Fruit fly (Drosophila melanogaster): ENCODE results near the gene acs.

Gene acs

DNA sequence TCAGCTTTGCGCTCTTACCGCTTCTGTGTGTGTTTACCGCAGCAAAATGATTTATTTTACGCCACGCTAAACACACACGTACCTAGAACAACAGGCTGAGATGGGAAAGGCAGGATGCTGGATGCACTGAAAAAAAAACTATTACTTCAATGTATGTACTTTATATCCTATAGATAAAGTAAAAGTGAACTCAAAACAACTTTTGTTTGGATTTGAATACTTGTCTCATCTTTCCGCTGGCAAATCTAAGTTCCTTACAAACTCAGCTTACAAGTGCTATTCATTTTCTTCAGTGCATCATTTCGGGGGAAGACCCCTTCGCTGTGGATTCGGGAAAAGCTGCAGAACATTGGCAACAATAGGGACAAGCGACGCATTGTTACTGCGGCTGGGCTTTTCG, 5.3 kb downstream of the acs start:
- TF ChIP-seq Fer1 (GFP tag; optimal IDR thresholded peaks at IDR 0.05) (peak; percentile 21), prd (optimal IDR thresholded peaks at IDR 0.05) (no peak), prd (GFP tag; IDR thresholded peaks at IDR 0.05) (no peak; the same call in 2 of the 3 replicates), CG10462 (GFP tag; optimal IDR thresholded peaks at IDR 0.05) (no peak), CG1647 (GFP tag; optimal IDR thresholded peaks at IDR 0.05) (peak; percentile 1), CG9727 (GFP tag; optimal IDR thresholded peaks at IDR 0.05) (peak; percentile 31), Tbp (GFP tag; optimal IDR thresholded peaks at IDR 0.05) (no peak), da (GFP tag; optimal IDR thresholded peaks at IDR 0.05) (no peak), CG6689 (GFP tag; IDR thresholded peaks at IDR 0.05) (peak; percentile 37), sens (GFP tag) (peak; percentile 22), CG5245 (GFP tag; optimal IDR thresholded peaks at IDR 0.05) (no peak), CG32532 (GFP tag; IDR thresholded peaks at IDR 0.05) (peak; percentile 30; the same call in 1 of the 2 replicates), HLHmδ (GFP tag; optimal IDR thresholded peaks at IDR 0.05) (no peak), emc (GFP tag; optimal IDR thresholded peaks at IDR 0.05) (no peak), Dbx (GFP tag; IDR thresholded peaks at IDR 0.05) (0 out of 3 replicates have a peak, but pooled peaks have one; percentile 11), CG1233 (GFP tag; optimal IDR thresholded peaks at IDR 0.05) (peak; percentile 23), CG3847 (GFP tag; IDR thresholded peaks at IDR 0.05) (peak; percentile 36; the same call in 1 of the 2 replicates), CG43689 (GFP tag; IDR thresholded peaks at IDR 0.05) (no peak), CG11560 (tag; IDR thresholded peaks at IDR 0.05) (0 out of 3 replicates have a peak, but pooled peaks have one; percentile 16), ssp (GFP tag; IDR thresholded peaks at IDR 0.05) (peak; percentile 17; the same call in 1 of the 2 replicates), Trl (optimal IDR thresholded peaks at IDR 0.05) (no peak), Trl (GFP tag; optimal IDR thresholded peaks at IDR 0.05) (no peak), CG9932 (GFP tag; IDR thresholded peaks at IDR 0.05) (peak; percentile 38; the same call in 1 of the 2 replicates), wdn (GFP tag; IDR thresholded peaks at IDR 0.05) (no peak), CG2678 (tag; optimal IDR thresholded peaks at IDR 0.05) (peak; percentile 58), CG4730 (GFP tag; IDR thresholded peaks at IDR 0.05) (no peak), ara (GFP tag; IDR thresholded peaks at IDR 0.05) (no peak), CG2120 (GFP tag; optimal IDR thresholded peaks at IDR 0.05) (peak; percentile 55), org-1 (GFP tag; optimal IDR thresholded peaks at IDR 0.05) (peak; percentile 12), CG13287 (GFP tag; IDR thresholded peaks at IDR 0.05; ENCODE audit: partially characterized antibody) (no peak), CG18011 (GFP tag; optimal IDR thresholded peaks at IDR 0.05) (no peak), btn (GFP tag; optimal IDR thresholded peaks at IDR 0.05) (no peak), CG13424 (tag; optimal IDR thresholded peaks at IDR 0.05) (peak; percentile 6), CG13624 (GFP tag; optimal IDR thresholded peaks at IDR 0.05) (peak; percentile 35), Ets97D (GFP tag; optimal IDR thresholded peaks at IDR 0.05) (no peak), CG12071 (GFP tag; optimal IDR thresholded peaks at IDR 0.05) (no peak), lmd (GFP tag; IDR thresholded peaks at IDR 0.05) (peak; percentile 56), CG15269 (tag; optimal IDR thresholded peaks at IDR 0.05) (peak; percentile 23), CG1603 (tag; optimal IDR thresholded peaks at IDR 0.05) (peak; percentile 8), corto (GFP tag; optimal IDR thresholded peaks at IDR 0.05) (no peak), sr (GFP tag; IDR thresholded peaks at IDR 0.05) (no peak), CG15514 (GFP tag; optimal IDR thresholded peaks at IDR 0.05) (peak; percentile 8), E2f1 (GFP tag; IDR thresholded peaks at IDR 0.05) (0 out of 2 replicates have a peak, but pooled peaks have one; percentile 26), CG13296 (GFP tag; optimal IDR thresholded peaks at IDR 0.05) (peak; percentile 6), unpg (GFP tag; optimal IDR thresholded peaks at IDR 0.05) (peak; percentile 7), CG11247 (GFP tag; IDR thresholded peaks at IDR 0.05) (0 out of 2 replicates have a peak, but pooled peaks have one; percentile 14), Fer3 (tag; optimal IDR thresholded peaks at IDR 0.05) (peak; percentile 20), Ada2b (GFP tag; IDR thresholded peaks at IDR 0.05) (peak; percentile 28; the same call in 1 of the 2 replicates), Sry-δ (GFP tag; optimal IDR thresholded peaks at IDR 0.05) (no peak), CG11398 (GFP tag; optimal IDR thresholded peaks at IDR 0.05) (no peak), amos (GFP tag; IDR thresholded peaks at IDR 0.05; ENCODE audit: partially characterized antibody) (no peak), CG14965 (GFP tag; optimal IDR thresholded peaks at IDR 0.05; ENCODE audit: borderline replicate concordance) (no peak)

All from whole organism, embryonic.